Worm (Caenorhabditis elegans) whole organism, L1 larva: ENCODE data around the gene F26G5.1.
A peak's percentile ranks its signal among the peaks of the same experiment; 100 is the strongest.

Source experiments
- C34B4.2 ChIP-seq: sonication (generic microtip); optimal IDR thresholded peaks from 2 replicates; lab custom pipeline; 2017; ENCODE audit warnings: mild to moderate bottlenecking, missing genetic modification characterization, missing compliant biosample characterization
- aly-2 ChIP-seq: fragments of 150-350 bp; optimal IDR thresholded peaks from 2 replicates; lab custom pipeline; 2014; ENCODE audit warnings: missing biosample characterization, missing genetic modification characterization
- ama-1 ChIP-seq: fragments of 150-350 bp; optimal IDR thresholded peaks from 2 replicates; lab custom pipeline; 2014
- fkh-8 ChIP-seq: sonication (generic microtip); optimal IDR thresholded peaks from 2 replicates; lab custom pipeline; 2016; ENCODE audit warnings: mild to moderate bottlenecking, missing genetic modification characterization, missing compliant biosample characterization
- lsy-2 ChIP-seq, 2 experiments: fragments of 150-350 bp; optimal IDR thresholded peaks; 2 replicates each; lab custom pipeline; 2014; ENCODE audit warnings: missing biosample characterization in 2 of 2, missing genetic modification characterization in 2 of 2
- nhr-11 ChIP-seq: fragments of 150-350 bp; optimal IDR thresholded peaks from 2 replicates; lab custom pipeline; 2014; ENCODE audit warnings: missing biosample characterization, missing genetic modification characterization
- nhr-71 ChIP-seq: sonication (generic microtip); optimal IDR thresholded peaks from 2 replicates; lab custom pipeline; 2016; ENCODE audit warnings: mild to moderate bottlenecking, missing genetic modification characterization, moderate library complexity, missing compliant biosample characterization
- nhr-76 ChIP-seq: sonication (generic microtip); optimal IDR thresholded peaks from 2 replicates; lab custom pipeline; 2017; ENCODE audit warnings: missing biosample characterization, missing genetic modification characterization
- nhr-77 ChIP-seq: fragments of 150-350 bp; optimal IDR thresholded peaks from 2 replicates; lab custom pipeline; 2014; ENCODE audit warnings: missing biosample characterization, missing genetic modification characterization
- skn-1 ChIP-seq: fragments of 150-350 bp; optimal IDR thresholded peaks from 2 replicates; lab custom pipeline; 2014; ENCODE audit warnings: missing biosample characterization, missing genetic modification characterization
- zag-1 ChIP-seq: fragments of 150-350 bp; optimal IDR thresholded peaks from 2 replicates; lab custom pipeline; 2014; ENCODE audit warnings: missing biosample characterization, missing genetic modification characterization
- zip-4 ChIP-seq: fragments of 200-800 bp; sonication (Bioruptor generic); optimal IDR thresholded peaks from 2 replicates; lab custom pipeline; 2018; ENCODE audit warnings: mild to moderate bottlenecking, missing genetic modification characterization, moderate library complexity, missing compliant biosample characterization
- ztf-11 ChIP-seq, 2 experiments: sonication (generic microtip); optimal IDR thresholded peaks; 2 replicates each; lab custom pipeline; 2016 to 2017; ENCODE audit warnings: missing genetic modification characterization in 2 of 2, missing biosample characterization in 1 of 2, missing compliant biosample characterization in 1 of 2

DNA sequence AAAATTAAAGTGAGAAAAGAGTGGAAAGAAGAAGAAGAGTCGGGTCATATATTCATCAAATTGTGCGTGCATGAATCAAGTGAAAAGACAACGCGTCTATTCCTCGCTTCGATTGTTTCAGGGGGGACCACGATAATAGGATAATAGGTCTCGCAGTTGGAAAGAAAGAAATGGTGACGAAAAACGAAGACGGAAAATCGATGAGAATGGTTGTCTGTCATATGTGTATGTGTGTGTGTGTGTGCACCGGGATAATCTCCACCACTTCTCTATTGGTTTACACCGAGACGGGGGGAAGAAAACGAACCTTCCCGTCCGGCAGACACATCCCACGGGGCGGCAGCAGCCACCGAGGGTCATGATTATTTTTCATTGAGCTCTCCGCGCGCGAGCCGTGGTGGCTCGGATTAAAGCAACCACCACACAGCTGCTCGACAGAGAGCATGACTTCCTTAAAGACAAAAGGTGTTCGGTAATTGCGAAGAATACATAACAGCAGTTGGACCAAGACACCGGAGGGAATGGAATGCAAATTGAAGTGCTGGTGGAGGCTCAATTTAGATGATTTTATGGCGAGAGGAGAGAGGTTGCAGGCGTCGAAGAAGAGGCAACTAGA lies 11.2 kb upstream of the F26G5.1 start:
- TF ChIP-seq skn-1 (tag; lab: Kevin White, UChicago) (no peak), nhr-71 (tag; lab: Kevin White, UChicago) (peak; percentile 22), ama-1 (lab: Kevin White, UChicago) (no peak), fkh-8 (tag; lab: Kevin White, UChicago) (no peak), zip-4 (GFP tag; lab: Kevin White, UChicago) (no peak), nhr-11 (tag; lab: Kevin White, UChicago) (no peak), ztf-11 (tag; optimal IDR thresholded peaks at IDR 0.05; lab: Kevin White, UChicago) (no peak), C34B4.2 (tag; lab: Kevin White, UChicago) (no peak), aly-2 (tag; lab: Kevin White, UChicago) (no peak), nhr-77 (no peak), nhr-76 (no peak), lsy-2 (tag; optimal IDR thresholded peaks at IDR 0.05; lab: Kevin White, UChicago) (no peak), zag-1 (tag; lab: Kevin White, UChicago) (no peak)
